Fruit fly (Drosophila melanogaster) whole organism, embryonic: ENCODE measurements around the gene Syt1.

Experiments used
- Atf6 ChIP-seq: fragments of 200-800 bp; sonication (Bioruptor generic); IDR thresholded peaks from 2 replicates; pipeline ENCODE4 v1.3.6; 2022; ENCODE audit warnings: missing biosample characterization, missing genetic modification characterization
- Bgb ChIP-seq: fragments of 200-800 bp; sonication (Bioruptor generic); IDR thresholded peaks from 2 replicates; pipeline ENCODE4 v1.3.6; 2022; ENCODE audit warnings: missing biosample characterization, missing genetic modification characterization; ENCODE audit not compliant: partially characterized antibody
- CG10959 ChIP-seq: fragments of 200-800 bp; sonication (Bioruptor generic); IDR thresholded peaks from 2 replicates; pipeline ENCODE4 v1.3.6; 2022; ENCODE audit warnings: missing biosample characterization, missing genetic modification characterization
- CG12104 ChIP-seq: fragments of 200-800 bp; sonication (Bioruptor generic); optimal IDR thresholded peaks from 3 replicates; lab custom pipeline; 2016; ENCODE audit warnings: missing biosample characterization, missing genetic modification characterization
- CG12236 ChIP-seq: fragments of 200-800 bp; sonication (Bioruptor generic); optimal IDR thresholded peaks from 2 replicates; lab custom pipeline; 2016; ENCODE audit warnings: missing biosample characterization, missing genetic modification characterization
- CG13123 ChIP-seq: fragments of 200-800 bp; sonication (Bioruptor generic); optimal IDR thresholded peaks from 2 replicates; lab custom pipeline; 2016; ENCODE audit warnings: missing biosample characterization, missing genetic modification characterization
- CG13894 ChIP-seq: fragments of 200-800 bp; sonication (Bioruptor generic); optimal IDR thresholded peaks from 3 replicates; lab custom pipeline; 2018; ENCODE audit warnings: missing biosample characterization, mild to moderate bottlenecking, missing genetic modification characterization, moderate library complexity
- CG1603 ChIP-seq: fragments of 200-800 bp; sonication (Bioruptor generic); optimal IDR thresholded peaks from 2 replicates; lab custom pipeline; 2019; ENCODE audit warnings: missing biosample characterization, mild to moderate bottlenecking, missing genetic modification characterization, moderate library complexity
- CG17612 ChIP-seq: fragments of 200-800 bp; sonication (Bioruptor generic); IDR thresholded peaks from 2 replicates; pipeline ENCODE4 v1.3.6; 2022; ENCODE audit warnings: missing biosample characterization, missing genetic modification characterization
- CG2120 ChIP-seq: fragments of 200-800 bp; sonication (Bioruptor generic); optimal IDR thresholded peaks from 3 replicates; lab custom pipeline; 2016; ENCODE audit warnings: missing biosample characterization, missing genetic modification characterization
- CG31224 ChIP-seq: fragments of 200-800 bp; sonication (Bioruptor generic); IDR thresholded peaks from 2 replicates; pipeline ENCODE4 v1.3.6; 2022; ENCODE audit warnings: missing biosample characterization, missing genetic modification characterization
- CG33557 ChIP-seq: fragments of 200-800 bp; sonication (Bioruptor generic); optimal IDR thresholded peaks from 2 replicates; lab custom pipeline; 2019; ENCODE audit warnings: missing biosample characterization, mild to moderate bottlenecking, missing genetic modification characterization, moderate library complexity
- CG34422 ChIP-seq: fragments of 200-800 bp; sonication (Bioruptor generic); IDR thresholded peaks from 3 replicates; pipeline ENCODE4 v1.3.6; 2022; ENCODE audit warnings: missing biosample characterization, missing genetic modification characterization
- CG3838 ChIP-seq: fragments of 200-800 bp; sonication (Bioruptor generic); optimal IDR thresholded peaks from 3 replicates; lab custom pipeline; 2016; ENCODE audit warnings: missing biosample characterization, missing genetic modification characterization
- CG42726 ChIP-seq: fragments of 200-800 bp; sonication (Bioruptor generic); IDR thresholded peaks from 2 replicates; pipeline ENCODE4 v1.3.6; 2022; ENCODE audit warnings: missing biosample characterization, missing genetic modification characterization; ENCODE audit not compliant: partially characterized antibody
- CG4404 ChIP-seq: fragments of 200-800 bp; sonication (Bioruptor generic); IDR thresholded peaks from 2 replicates; pipeline ENCODE4 v1.3.6; 2022; ENCODE audit warnings: missing biosample characterization, missing genetic modification characterization
- CG5180 ChIP-seq: fragments of 200-800 bp; sonication (Bioruptor generic); optimal IDR thresholded peaks from 3 replicates; lab custom pipeline; 2017; ENCODE audit warnings: missing biosample characterization, missing genetic modification characterization, mild to moderate bottlenecking, moderate library complexity, missing genetic modification reagents
- CG6854 ChIP-seq: fragments of 200-800 bp; sonication (Bioruptor generic); optimal IDR thresholded peaks from 3 replicates; lab custom pipeline; 2017; ENCODE audit warnings: missing biosample characterization, mild to moderate bottlenecking, missing genetic modification characterization
- CG7357 ChIP-seq: fragments of 200-800 bp; sonication (Bioruptor generic); IDR thresholded peaks from 3 replicates; pipeline ENCODE4 v1.3.6; 2022; ENCODE audit warnings: missing biosample characterization, missing genetic modification characterization
- CG7786 ChIP-seq: fragments of 200-800 bp; sonication (Bioruptor generic); optimal IDR thresholded peaks from 2 replicates; lab custom pipeline; 2016; ENCODE audit warnings: missing biosample characterization, missing genetic modification characterization
- CG9215 ChIP-seq: fragments of 200-800 bp; sonication (Bioruptor generic); IDR thresholded peaks from 2 replicates; pipeline ENCODE4 v1.3.6; 2022; ENCODE audit warnings: missing biosample characterization, missing genetic modification characterization
- CG9437 ChIP-seq: fragments of 200-800 bp; sonication (Bioruptor generic); optimal IDR thresholded peaks from 2 replicates; lab custom pipeline; 2018; ENCODE audit warnings: missing biosample characterization, mild to moderate bottlenecking, missing genetic modification characterization
- CG9817 ChIP-seq: fragments of 200-800 bp; sonication (Bioruptor generic); optimal IDR thresholded peaks from 2 replicates; lab custom pipeline; 2018; ENCODE audit warnings: missing biosample characterization, mild to moderate bottlenecking, missing genetic modification characterization, moderate library complexity
- CTCF ChIP-seq: fragments of 200-800 bp; sonication (Bioruptor generic); optimal IDR thresholded peaks from 2 replicates; lab custom pipeline; 2017; ENCODE audit warnings: missing biosample characterization, mild to moderate bottlenecking, missing genetic modification characterization, moderate library complexity
- Chrac-16 ChIP-seq: fragments of 200-800 bp; sonication (Bioruptor generic); optimal IDR thresholded peaks from 3 replicates; lab custom pipeline; 2016; ENCODE audit warnings: missing biosample characterization, missing genetic modification characterization
- Dip3 ChIP-seq: fragments of 200-800 bp; sonication (Bioruptor generic); optimal IDR thresholded peaks from 3 replicates; lab custom pipeline; 2016; ENCODE audit warnings: missing biosample characterization, missing genetic modification characterization
- Doc3 ChIP-seq: fragments of 200-800 bp; sonication (Bioruptor generic); IDR thresholded peaks from 3 replicates; pipeline ENCODE4 v1.3.6; 2022; ENCODE audit warnings: missing biosample characterization, missing genetic modification characterization; ENCODE audit not compliant: partially characterized antibody
- Ets65A ChIP-seq: fragments of 200-800 bp; sonication (Bioruptor generic); peaks from one replicate; lab custom pipeline; 2016; ENCODE audit warnings: missing biosample characterization, missing genetic modification characterization
- Fer1 ChIP-seq: fragments of 200-800 bp; sonication (Bioruptor generic); optimal IDR thresholded peaks from 2 replicates; lab custom pipeline; 2017; ENCODE audit warnings: missing biosample characterization, mild to moderate bottlenecking, missing genetic modification characterization
- HLH4C ChIP-seq: fragments of 200-800 bp; sonication (Bioruptor generic); IDR thresholded peaks from 3 replicates; pipeline ENCODE4 v1.3.6; 2022; ENCODE audit warnings: missing biosample characterization, missing genetic modification characterization; ENCODE audit not compliant: partially characterized antibody
- Jarid2 ChIP-seq: fragments of 200-800 bp; sonication (Bioruptor generic); optimal IDR thresholded peaks from 3 replicates; lab custom pipeline; 2017; ENCODE audit warnings: mild to moderate bottlenecking, missing biosample characterization, missing genetic modification reagents, missing genetic modification characterization
- Lhr ChIP-seq: fragments of 200-800 bp; sonication (Bioruptor generic); optimal IDR thresholded peaks from 3 replicates; lab custom pipeline; 2017; ENCODE audit warnings: mild to moderate bottlenecking, missing biosample characterization, missing genetic modification reagents, missing genetic modification characterization
- Mrtf ChIP-seq: fragments of 200-800 bp; sonication (Bioruptor generic); IDR thresholded peaks from 3 replicates; pipeline ENCODE4 v1.3.6; 2022; ENCODE audit warnings: missing biosample characterization, missing genetic modification characterization
- Tbp ChIP-seq: fragments of >200 bp; optimal IDR thresholded peaks from 2 replicates; lab custom pipeline; 2018; ENCODE audit warnings: missing biosample characterization, missing genetic modification characterization
- Trl ChIP-seq, 3 experiments: fragments of >200 bp in 2 of 3; fragments of 200-800 bp in 1 of 3; sonication (Bioruptor generic) in 1 of 3; optimal IDR thresholded peaks; 2 replicates in 1 of 3; 3 replicates in 2 of 3; lab custom pipeline; 2016 to 2017; ENCODE audit warnings: missing biosample characterization in 1 of 3, missing genetic modification characterization in 1 of 3
- abd-A ChIP-seq: fragments of 200-800 bp; sonication (Bioruptor generic); optimal IDR thresholded peaks from 3 replicates; lab custom pipeline; 2019; ENCODE audit warnings: missing biosample characterization, mild to moderate bottlenecking, missing genetic modification characterization, moderate library complexity
- cad ChIP-seq: fragments of >200 bp; optimal IDR thresholded peaks from 2 replicates; lab custom pipeline; 2017; ENCODE audit warnings: missing biosample characterization, missing genetic modification characterization
- dm ChIP-seq: fragments of 200-800 bp; sonication (Bioruptor generic); optimal IDR thresholded peaks from 3 replicates; lab custom pipeline; 2016; ENCODE audit warnings: missing biosample characterization, missing genetic modification characterization
- exex ChIP-seq: fragments of 200-800 bp; sonication (Bioruptor generic); optimal IDR thresholded peaks from 4 replicates; lab custom pipeline; 2018; ENCODE audit warnings: missing biosample characterization, mild to moderate bottlenecking, missing genetic modification characterization, moderate library complexity
- ftz-f1 ChIP-seq: fragments of 200-800 bp; sonication (Bioruptor generic); optimal IDR thresholded peaks from 2 replicates; lab custom pipeline; 2016; ENCODE audit warnings: missing biosample characterization, missing genetic modification characterization
- ham ChIP-seq: fragments of 200-800 bp; sonication (Bioruptor generic); IDR thresholded peaks from 2 replicates; pipeline ENCODE4 v1.3.6; 2022; ENCODE audit warnings: missing biosample characterization, missing genetic modification characterization
- jigr1 ChIP-seq: fragments of 200-800 bp; sonication (Bioruptor generic); IDR thresholded peaks from 3 replicates; pipeline ENCODE4 v1.3.6; 2022; ENCODE audit warnings: missing biosample characterization, missing genetic modification characterization
- kay ChIP-seq: fragments of 200-800 bp; sonication (Bioruptor generic); optimal IDR thresholded peaks from 2 replicates; lab custom pipeline; 2016; ENCODE audit warnings: missing biosample characterization, missing genetic modification characterization
- lmd ChIP-seq: fragments of 200-800 bp; sonication (Bioruptor generic); IDR thresholded peaks from 2 replicates; pipeline ENCODE4 v1.3.6; 2022; ENCODE audit warnings: missing biosample characterization, missing genetic modification characterization
- luna ChIP-seq: fragments of 200-800 bp; sonication (Bioruptor generic); optimal IDR thresholded peaks from 2 replicates; lab custom pipeline; 2016; ENCODE audit warnings: missing biosample characterization, missing genetic modification characterization
- peb ChIP-seq: fragments of 200-800 bp; sonication (Bioruptor generic); IDR thresholded peaks from 2 replicates; pipeline ENCODE4 v1.3.6; 2022; ENCODE audit warnings: missing biosample characterization, missing genetic modification characterization
- sisA ChIP-seq: fragments of 200-800 bp; sonication (Bioruptor generic); IDR thresholded peaks from 2 replicates; pipeline ENCODE4 v1.3.6; 2022; ENCODE audit warnings: missing biosample characterization, missing genetic modification characterization
- tna ChIP-seq: fragments of 200-800 bp; sonication (Bioruptor generic); IDR thresholded peaks from 2 replicates; pipeline ENCODE4 v1.3.6; 2022; ENCODE audit warnings: missing biosample characterization, missing genetic modification characterization; ENCODE audit not compliant: partially characterized antibody
- unpg ChIP-seq: fragments of 200-800 bp; sonication (Bioruptor generic); optimal IDR thresholded peaks from 3 replicates; lab custom pipeline; 2018; ENCODE audit warnings: missing biosample characterization, mild to moderate bottlenecking, missing genetic modification characterization, moderate library complexity
- zf30C ChIP-seq: fragments of 200-800 bp; sonication (Bioruptor generic); optimal IDR thresholded peaks from 3 replicates; lab custom pipeline; 2018; ENCODE audit warnings: missing biosample characterization, mild to moderate bottlenecking, missing genetic modification characterization
- zfh1 ChIP-seq: fragments of 200-800 bp; sonication (Bioruptor generic); IDR thresholded peaks from 3 replicates; pipeline ENCODE4 v1.3.6; 2022; ENCODE audit warnings: missing biosample characterization, missing genetic modification characterization

Gene Syt1

DNA sequence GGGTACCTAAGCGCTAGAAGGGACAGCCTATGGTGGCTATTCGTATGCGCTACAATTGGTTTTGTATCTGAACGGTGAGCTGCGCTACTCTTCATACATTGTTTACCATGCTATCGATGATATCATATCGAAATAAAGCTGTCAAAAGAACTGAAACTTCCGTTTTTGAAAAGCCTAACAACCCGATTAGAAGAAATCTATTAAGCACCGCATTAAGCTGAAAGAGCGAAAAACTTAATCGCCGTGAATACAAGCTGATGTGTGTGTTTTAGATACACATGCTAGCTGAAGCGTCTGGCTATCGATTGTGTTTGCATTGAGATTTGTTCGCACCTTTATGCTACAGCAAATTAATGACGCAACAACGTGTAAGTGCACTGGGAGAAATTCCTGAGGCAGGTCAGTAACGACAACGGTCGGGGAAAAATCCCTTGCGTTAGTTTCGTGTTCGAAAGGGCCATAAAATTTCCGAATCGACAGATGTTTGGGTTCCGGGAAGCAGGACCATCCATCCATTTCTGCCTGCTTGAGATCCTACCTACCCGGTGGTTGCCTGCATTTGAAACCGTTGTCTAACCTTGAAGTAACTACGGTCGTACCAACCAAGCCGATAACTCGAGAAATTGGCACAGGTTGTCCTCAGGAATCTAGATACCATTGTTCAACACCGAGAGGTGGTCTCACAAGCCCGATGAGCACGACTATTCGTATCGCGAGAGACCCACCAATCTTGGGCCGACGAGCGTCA, 49.3 kb downstream of the Syt1 start (continued):
- TF ChIP-seq CG9437 (GFP tag; lab: Kevin White, UChicago): peak; percentile 57
- TF ChIP-seq zfh1 (GFP tag; lab: Robert Waterston, UW): no peak
- peak; percentile 66 for TF ChIP-seq CG12104 (GFP tag; lab: Kevin White, UChicago)
- peak; percentile 90 for TF ChIP-seq cad (GFP tag; lab: Kevin White, UChicago)
- peak; percentile 70 for TF ChIP-seq Chrac-16 (GFP tag; lab: Kevin White, UChicago)
- no peak for TF ChIP-seq Bgb
- peak; percentile 33 for TF ChIP-seq CG33557 (GFP tag; lab: Kevin White, UChicago)
- peak; percentile 98 for TF ChIP-seq Ets65A (GFP tag; lab: Kevin White, UChicago)
- no peak for TF ChIP-seq HLH4C (GFP tag; lab: Robert Waterston, UW)
- peak; percentile 81 for TF ChIP-seq luna
- TF ChIP-seq CG2120 (GFP tag; lab: Kevin White, UChicago): peak; percentile 91
- no peak for TF ChIP-seq CG4404 (GFP tag; lab: Robert Waterston, UW)
- TF ChIP-seq Atf6: no peak
- TF ChIP-seq CTCF (GFP tag; lab: Kevin White, UChicago): no peak
- TF ChIP-seq jigr1 (GFP tag; lab: Robert Waterston, UW): no peak
- peak; percentile 64 for TF ChIP-seq Jarid2 (GFP tag; lab: Kevin White, UChicago)
- peak; percentile 86 for TF ChIP-seq exex (tag; lab: Kevin White, UChicago)
- TF ChIP-seq CG1603 (tag; lab: Kevin White, UChicago): peak; percentile 75
- TF ChIP-seq CG13123: peak; percentile 5
- TF ChIP-seq zf30C (GFP tag; lab: Kevin White, UChicago): peak; percentile 96
- TF ChIP-seq unpg: peak; percentile 78
- no peak for TF ChIP-seq CG31224 (GFP tag; lab: Robert Waterston, UW)
- peak; percentile 76 for TF ChIP-seq CG7786 (GFP tag; lab: Kevin White, UChicago)
- TF ChIP-seq CG42726: no peak
- TF ChIP-seq Fer1: peak; percentile 86
- no peak for TF ChIP-seq tna (GFP tag; lab: Robert Waterston, UW)
- TF ChIP-seq abd-A (tag; lab: Kevin White, UChicago): peak; percentile 94
- TF ChIP-seq Tbp (GFP tag; lab: Kevin White, UChicago): no peak
- TF ChIP-seq CG13894 (tag; lab: Kevin White, UChicago): peak; percentile 93
- no peak for TF ChIP-seq Trl (optimal IDR thresholded peaks at IDR 0.05; lab: Kevin White, UChicago)
- TF ChIP-seq Trl (GFP tag; optimal IDR thresholded peaks at IDR 0.05; lab: Kevin White, UChicago): peak; percentile 86
- TF ChIP-seq CG5180: peak; percentile 63
- TF ChIP-seq Mrtf: no peak
- TF ChIP-seq lmd: no peak
- no peak for TF ChIP-seq CG9215 (GFP tag; lab: Robert Waterston, UW)
- TF ChIP-seq kay (GFP tag; lab: Kevin White, UChicago): peak; percentile 79
- no peak for TF ChIP-seq Lhr (GFP tag; lab: Kevin White, UChicago)
- no peak for TF ChIP-seq CG17612 (GFP tag; lab: Robert Waterston, UW)
- peak; percentile 44 for TF ChIP-seq dm (GFP tag; lab: Kevin White, UChicago)
- TF ChIP-seq CG12236 (GFP tag; lab: Kevin White, UChicago): peak; percentile 60
- no peak for TF ChIP-seq peb
- TF ChIP-seq Doc3: no peak
- TF ChIP-seq CG9817 (tag; lab: Kevin White, UChicago): peak; percentile 34
- no peak for TF ChIP-seq ham (GFP tag; lab: Robert Waterston, UW)
- TF ChIP-seq CG7357 (GFP tag; lab: Robert Waterston, UW): peak; percentile 74
- TF ChIP-seq CG10959 (GFP tag; lab: Robert Waterston, UW): no peak
- peak; percentile 71 for TF ChIP-seq CG3838 (GFP tag; lab: Kevin White, UChicago)
- peak; percentile 76 for TF ChIP-seq CG6854 (GFP tag; lab: Kevin White, UChicago)
- no peak for TF ChIP-seq sisA (GFP tag; lab: Robert Waterston, UW)
- no peak for TF ChIP-seq ftz-f1 (GFP tag; lab: Kevin White, UChicago)
- TF ChIP-seq Dip3 (GFP tag; lab: Kevin White, UChicago): peak; percentile 81
- TF ChIP-seq CG34422 (GFP tag; lab: Robert Waterston, UW): no peak
